Fruit fly (Drosophila melanogaster) whole organism, pupa: ENCODE measurements around the gene CG44174.

ENCODE experiments used
- CG10348 ChIP-seq: fragments of 200-800 bp; sonication (Bioruptor generic); IDR thresholded peaks from 2 replicates; pipeline ENCODE4 v1.3.6; 2022; ENCODE audit warnings: missing biosample characterization, missing genetic modification characterization
- CG12605 ChIP-seq: fragments of 200-800 bp; sonication (Bioruptor generic); IDR thresholded peaks from 2 replicates; pipeline ENCODE4 v1.3.6; 2022; ENCODE audit warnings: missing biosample characterization, missing genetic modification characterization
- CG14655 ChIP-seq: fragments of 200-800 bp; sonication (Bioruptor generic); optimal IDR thresholded peaks from 3 replicates; lab custom pipeline; 2017; ENCODE audit warnings: mild to moderate bottlenecking, missing biosample characterization, missing genetic modification reagents, missing genetic modification characterization
- CG15710 ChIP-seq: fragments of 200-800 bp; sonication (Bioruptor generic); optimal IDR thresholded peaks from 2 replicates; lab custom pipeline; 2018; ENCODE audit warnings: missing biosample characterization, mild to moderate bottlenecking, missing genetic modification characterization, moderate library complexity
- CG17806 ChIP-seq: fragments of 200-800 bp; sonication (Bioruptor generic); optimal IDR thresholded peaks from 2 replicates; lab custom pipeline; 2018; ENCODE audit warnings: missing biosample characterization, mild to moderate bottlenecking, missing genetic modification characterization, moderate library complexity
- CG9948 ChIP-seq: fragments of 200-800 bp; sonication (Bioruptor generic); optimal IDR thresholded peaks from 2 replicates; lab custom pipeline; 2018; ENCODE audit warnings: missing biosample characterization, mild to moderate bottlenecking, missing genetic modification characterization, moderate library complexity
- D1 ChIP-seq: fragments of 200-800 bp; sonication (Bioruptor generic); optimal IDR thresholded peaks from 2 replicates; lab custom pipeline; 2018; ENCODE audit warnings: missing biosample characterization, mild to moderate bottlenecking, missing genetic modification characterization, moderate library complexity
- EcR ChIP-seq: fragments of 200-800 bp; sonication (Bioruptor generic); optimal IDR thresholded peaks from 3 replicates; lab custom pipeline; 2019; ENCODE audit warnings: missing biosample characterization, missing genetic modification characterization, mild to moderate bottlenecking, moderate library complexity, missing genetic modification reagents
- Pif1A ChIP-seq: fragments of 200-800 bp; sonication (Bioruptor generic); optimal IDR thresholded peaks from 3 replicates; lab custom pipeline; 2016; ENCODE audit warnings: missing biosample characterization, missing genetic modification characterization
- Snoo ChIP-seq: fragments of 200-800 bp; sonication (Bioruptor generic); optimal IDR thresholded peaks from 3 replicates; lab custom pipeline; 2017; ENCODE audit warnings: missing biosample characterization, mild to moderate bottlenecking, missing genetic modification characterization, inconsistent platforms
- rn ChIP-seq: fragments of 200-800 bp; sonication (Bioruptor generic); IDR thresholded peaks from 2 replicates; pipeline ENCODE4 v1.3.6; 2022; ENCODE audit warnings: missing biosample characterization, missing genetic modification characterization

dm6 chr3R:19341779-19342178, 44.3 kb upstream of the CG44174 start:
- no peak for TF ChIP-seq EcR (GFP tag; lab: Kevin White, UChicago)
- TF ChIP-seq CG14655 (GFP tag; lab: Kevin White, UChicago) = no peak
- no peak for TF ChIP-seq CG12605
- TF ChIP-seq CG17806 (tag; lab: Kevin White, UChicago) = no peak
- no peak for TF ChIP-seq CG15710 (tag; lab: Kevin White, UChicago)
- TF ChIP-seq CG10348 (GFP tag; lab: Robert Waterston, UW) = no peak
- no peak for TF ChIP-seq Snoo (tag; lab: Kevin White, UChicago)
- no peak for TF ChIP-seq rn (GFP tag; lab: Robert Waterston, UW)
- no peak for TF ChIP-seq CG9948 (tag; lab: Kevin White, UChicago)
- no peak for TF ChIP-seq Pif1A (GFP tag; lab: Kevin White, UChicago)
- TF ChIP-seq D1 (tag; lab: Kevin White, UChicago) = no peak
